Worm (Caenorhabditis elegans): Measurements from ENCODE around the gene B0034.7.

Gene B0034.7

DNA sequence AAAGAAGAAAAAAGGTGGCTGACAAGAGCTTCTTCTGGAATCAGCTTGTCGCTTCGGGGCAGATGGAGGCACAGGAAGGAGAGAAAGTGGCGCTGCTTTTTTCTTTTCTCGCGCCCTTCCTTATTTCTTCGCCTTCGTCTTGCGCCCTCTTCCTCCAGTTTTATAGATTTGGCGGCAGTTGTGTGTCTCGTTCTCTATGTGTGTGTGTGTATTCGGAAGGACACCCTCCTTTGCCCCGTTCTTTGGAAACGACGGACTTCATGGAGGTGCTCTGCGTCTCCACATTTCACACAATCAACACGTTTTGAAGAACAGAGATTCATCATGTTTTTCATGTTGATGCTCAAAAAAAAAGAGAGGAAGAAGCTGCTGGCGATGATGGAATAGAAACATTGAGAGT is 12.7 kb upstream of the B0034.7 start:
- TF ChIP-seq skn-1 (tag; optimal IDR thresholded peaks at IDR 0.05), result no peak
- TF ChIP-seq aly-2 (tag; optimal IDR thresholded peaks at IDR 0.05), result no peak
- no peak for TF ChIP-seq elt-1 (tag; optimal IDR thresholded peaks at IDR 0.05)
- TF ChIP-seq ztf-11 (tag; optimal IDR thresholded peaks at IDR 0.05), result no peak
- TF ChIP-seq R02D3.7 (tag; optimal IDR thresholded peaks at IDR 0.05), result no peak
- TF ChIP-seq ama-1 (optimal IDR thresholded peaks at IDR 0.05), result no peak
- no peak for TF ChIP-seq nhr-237 (tag; optimal IDR thresholded peaks at IDR 0.05)
- TF ChIP-seq unc-55 (GFP tag; optimal IDR thresholded peaks at IDR 0.05), result peak; percentile 29
- TF ChIP-seq Y55F3AM.14 (GFP tag; optimal IDR thresholded peaks at IDR 0.05), result peak; percentile 4
- TF ChIP-seq F13H6.1 (tag; optimal IDR thresholded peaks at IDR 0.05), result peak; percentile 29
- TF ChIP-seq ceh-16 (tag; optimal IDR thresholded peaks at IDR 0.05), result no peak
- TF ChIP-seq fos-1 (tag; optimal IDR thresholded peaks at IDR 0.05), result no peak
- no peak for TF ChIP-seq mbf-1 (tag; optimal IDR thresholded peaks at IDR 0.05)
- TF ChIP-seq mdl-1 (tag; optimal IDR thresholded peaks at IDR 0.05), result no peak
- TF ChIP-seq ztf-4 (tag; optimal IDR thresholded peaks at IDR 0.05), result no peak
- no peak for TF ChIP-seq nhr-129 (tag; optimal IDR thresholded peaks at IDR 0.05)
- no peak for TF ChIP-seq peb-1 (tag; optimal IDR thresholded peaks at IDR 0.05)
- TF ChIP-seq ceh-82 (tag; optimal IDR thresholded peaks at IDR 0.05), result no peak
- no peak for TF ChIP-seq lsy-2 (tag; optimal IDR thresholded peaks at IDR 0.05)
- no peak for TF ChIP-seq elt-3 (tag; optimal IDR thresholded peaks at IDR 0.05)
- TF ChIP-seq snpc-4 (tag; optimal IDR thresholded peaks at IDR 0.05), result no peak
- no peak for TF ChIP-seq unc-62 (GFP tag; optimal IDR thresholded peaks at IDR 0.05)
- no peak for TF ChIP-seq nhr-77 (tag; optimal IDR thresholded peaks at IDR 0.05)
- TF ChIP-seq lin-39 (tag; optimal IDR thresholded peaks at IDR 0.05), result no peak
- TF ChIP-seq ztf-1 (GFP tag; conservative IDR thresholded peaks at IDR 0.05), result no peak
- TF ChIP-seq nhr-12 (tag; optimal IDR thresholded peaks at IDR 0.05), result no peak
- no peak for TF ChIP-seq sma-3 (GFP tag; optimal IDR thresholded peaks at IDR 0.05)
- no peak for TF ChIP-seq mab-5 (tag; optimal IDR thresholded peaks at IDR 0.05)
- no peak for TF ChIP-seq gmeb-1 (tag; optimal IDR thresholded peaks at IDR 0.05)
- peak; percentile 22 for TF ChIP-seq sma-9 (GFP tag; optimal IDR thresholded peaks at IDR 0.05)
- no peak for TF ChIP-seq sma-9 (tag; optimal IDR thresholded peaks at IDR 0.05)
- no peak for TF ChIP-seq ZK546.5 (tag; optimal IDR thresholded peaks at IDR 0.05)
- TF ChIP-seq blmp-1 (tag; optimal IDR thresholded peaks at IDR 0.05; ENCODE audit: insufficient read depth), result no peak
- no peak for TF ChIP-seq dmd-4 (tag; optimal IDR thresholded peaks at IDR 0.05)
- no peak for TF ChIP-seq nhr-21 (tag; optimal IDR thresholded peaks at IDR 0.05)
- no peak for TF ChIP-seq lin-13 (GFP tag; optimal IDR thresholded peaks at IDR 0.05)
- TF ChIP-seq sem-4 (tag; optimal IDR thresholded peaks at IDR 0.05), result no peak
- no peak for TF ChIP-seq crh-2 (tag; optimal IDR thresholded peaks at IDR 0.05)
- no peak for TF ChIP-seq unc-39 (tag; optimal IDR thresholded peaks at IDR 0.05)
- no peak for TF ChIP-seq nhr-23 (tag; optimal IDR thresholded peaks at IDR 0.05)
- no peak for TF ChIP-seq lin-11 (tag; optimal IDR thresholded peaks at IDR 0.05)
- peak; percentile 32 for TF ChIP-seq zag-1 (tag; optimal IDR thresholded peaks at IDR 0.05)
- no peak for TF ChIP-seq nhr-11 (tag; optimal IDR thresholded peaks at IDR 0.05)
- TF ChIP-seq nhr-10 (tag; optimal IDR thresholded peaks at IDR 0.05), result no peak
- no peak for TF ChIP-seq nhr-6 (tag; optimal IDR thresholded peaks at IDR 0.05)
- TF ChIP-seq alr-1 (tag; optimal IDR thresholded peaks at IDR 0.05), result no peak
- peak; percentile 36 for TF ChIP-seq C34F6.9 (tag; optimal IDR thresholded peaks at IDR 0.05)
- no peak for TF ChIP-seq egl-27 (tag; optimal IDR thresholded peaks at IDR 0.05)
- no peak for TF ChIP-seq nhr-25 (tag; optimal IDR thresholded peaks at IDR 0.05)

ce11 chrII:5950657-5951056 is 10.8 kb upstream of the B0034.7 start:
- TF ChIP-seq peb-1 (tag; optimal IDR thresholded peaks at IDR 0.05) (no peak), ama-1 (optimal IDR thresholded peaks at IDR 0.05) (no peak), ztf-1 (GFP tag; conservative IDR thresholded peaks at IDR 0.05) (no peak), lsy-2 (tag; optimal IDR thresholded peaks at IDR 0.05) (no peak), dmd-4 (tag; optimal IDR thresholded peaks at IDR 0.05) (no peak), nhr-12 (tag; optimal IDR thresholded peaks at IDR 0.05) (no peak), unc-39 (tag; optimal IDR thresholded peaks at IDR 0.05) (no peak), lin-39 (tag; optimal IDR thresholded peaks at IDR 0.05) (no peak), nhr-6 (tag; optimal IDR thresholded peaks at IDR 0.05) (no peak), mbf-1 (tag; optimal IDR thresholded peaks at IDR 0.05) (no peak), mdl-1 (tag; optimal IDR thresholded peaks at IDR 0.05) (no peak), snpc-4 (tag; optimal IDR thresholded peaks at IDR 0.05) (no peak), egl-27 (tag; optimal IDR thresholded peaks at IDR 0.05) (no peak), crh-2 (tag; optimal IDR thresholded peaks at IDR 0.05) (no peak), nhr-23 (tag; optimal IDR thresholded peaks at IDR 0.05) (no peak)
